Fruit fly (Drosophila melanogaster) whole organism, embryonic: ENCODE results near the gene RpL35A.
A peak's percentile ranks its signal among the peaks of the same experiment; 100 is the strongest.

Source experiments
- Blimp-1 ChIP-seq: fragments of 200-800 bp; sonication (Bioruptor generic); optimal IDR thresholded peaks from 3 replicates; lab custom pipeline; 2018; ENCODE audit warnings: missing biosample characterization, missing genetic modification characterization, mild to moderate bottlenecking, moderate library complexity, missing genetic modification reagents
- CG10267 ChIP-seq: fragments of 200-800 bp; sonication (Bioruptor generic); optimal IDR thresholded peaks from 2 replicates; lab custom pipeline; 2018; ENCODE audit warnings: missing biosample characterization, mild to moderate bottlenecking, missing genetic modification characterization, moderate library complexity
- CG11723 ChIP-seq: fragments of 200-800 bp; sonication (Bioruptor generic); optimal IDR thresholded peaks from 2 replicates; lab custom pipeline; 2017; ENCODE audit warnings: missing biosample characterization, mild to moderate bottlenecking, missing genetic modification characterization
- CG12071 ChIP-seq: fragments of 200-800 bp; sonication (Bioruptor generic); optimal IDR thresholded peaks from 3 replicates; lab custom pipeline; 2018; ENCODE audit warnings: missing biosample characterization, mild to moderate bottlenecking, missing genetic modification characterization
- CG12391 ChIP-seq: fragments of 200-800 bp; sonication (Bioruptor generic); optimal IDR thresholded peaks from 3 replicates; lab custom pipeline; 2018; ENCODE audit warnings: missing biosample characterization, mild to moderate bottlenecking, missing genetic modification characterization, moderate library complexity
- CG1602 ChIP-seq: fragments of 200-800 bp; sonication (Bioruptor generic); optimal IDR thresholded peaks from 3 replicates; lab custom pipeline; 2016; ENCODE audit warnings: missing biosample characterization, missing genetic modification characterization
- CG17612 ChIP-seq: fragments of 200-800 bp; sonication (Bioruptor generic); IDR thresholded peaks from 2 replicates; pipeline ENCODE4 v1.3.6; 2022; ENCODE audit warnings: missing biosample characterization, missing genetic modification characterization
- CG2199 ChIP-seq: fragments of 200-800 bp; sonication (Bioruptor generic); IDR thresholded peaks from 3 replicates; pipeline ENCODE4 v1.3.6; 2022; ENCODE audit warnings: missing biosample characterization, missing genetic modification characterization
- CG30431 ChIP-seq: fragments of 200-800 bp; sonication (Bioruptor generic); optimal IDR thresholded peaks from 2 replicates; lab custom pipeline; 2017; ENCODE audit warnings: missing biosample characterization, missing genetic modification characterization
- CG33557 ChIP-seq: fragments of 200-800 bp; sonication (Bioruptor generic); optimal IDR thresholded peaks from 2 replicates; lab custom pipeline; 2019; ENCODE audit warnings: missing biosample characterization, mild to moderate bottlenecking, missing genetic modification characterization, moderate library complexity
- CG4617 ChIP-seq: fragments of 200-800 bp; sonication (Bioruptor generic); optimal IDR thresholded peaks from 3 replicates; lab custom pipeline; 2016; ENCODE audit warnings: missing biosample characterization, missing genetic modification characterization, borderline replicate concordance
- CG4730 ChIP-seq: fragments of 200-800 bp; sonication (Bioruptor generic); IDR thresholded peaks from 2 replicates; pipeline ENCODE4 v1.3.6; 2022; ENCODE audit warnings: missing biosample characterization, missing genetic modification characterization
- CG7786 ChIP-seq: fragments of 200-800 bp; sonication (Bioruptor generic); optimal IDR thresholded peaks from 2 replicates; lab custom pipeline; 2016; ENCODE audit warnings: missing biosample characterization, missing genetic modification characterization
- CG7928 ChIP-seq: fragments of 200-800 bp; sonication (Bioruptor generic); optimal IDR thresholded peaks from 2 replicates; lab custom pipeline; 2017; ENCODE audit warnings: missing biosample characterization, mild to moderate bottlenecking, missing genetic modification characterization
- CG8924 ChIP-seq: fragments of 200-800 bp; optimal IDR thresholded peaks from 3 replicates; lab custom pipeline; 2019; ENCODE audit warnings: missing biosample characterization, mild to moderate bottlenecking, missing genetic modification characterization, moderate library complexity
- D ChIP-seq, 2 experiments: fragments of 200-800 bp in 1 of 2; fragments of >200 bp in 1 of 2; sonication (Bioruptor generic) in 1 of 2; optimal IDR thresholded peaks; 2 replicates in 1 of 2; 3 replicates in 1 of 2; lab custom pipeline; 2017; ENCODE audit warnings: mild to moderate bottlenecking in 1 of 2, missing biosample characterization in 1 of 2, missing genetic modification characterization in 1 of 2, missing genetic modification reagents in 1 of 2
- D19B ChIP-seq: fragments of 200-800 bp; sonication (Bioruptor generic); optimal IDR thresholded peaks from 2 replicates; lab custom pipeline; 2017; ENCODE audit warnings: missing biosample characterization, mild to moderate bottlenecking, missing genetic modification characterization
- E2f2 ChIP-seq: fragments of 200-800 bp; sonication (Bioruptor generic); IDR thresholded peaks from 2 replicates; pipeline ENCODE4 v1.3.6; 2022; ENCODE audit warnings: missing biosample characterization, missing genetic modification characterization
- Eip74EF ChIP-seq, 2 experiments: fragments of 200-800 bp in 1 of 2; fragments of >200 bp in 1 of 2; sonication (Bioruptor generic) in 1 of 2; optimal IDR thresholded peaks; 2 replicates each; lab custom pipeline; 2017 to 2019; ENCODE audit warnings: missing biosample characterization in 2 of 2, missing genetic modification characterization in 2 of 2, mild to moderate bottlenecking in 1 of 2, moderate library complexity in 1 of 2
- Hr3 ChIP-seq: fragments of 200-800 bp; sonication (Bioruptor generic); optimal IDR thresholded peaks from 3 replicates; lab custom pipeline; 2016; ENCODE audit warnings: missing biosample characterization, missing genetic modification characterization
- Max ChIP-seq: fragments of 200-800 bp; sonication (Bioruptor generic); optimal IDR thresholded peaks from 2 replicates; lab custom pipeline; 2016; ENCODE audit warnings: missing biosample characterization, mild to moderate bottlenecking, missing genetic modification characterization
- NC2β ChIP-seq: fragments of 200-800 bp; sonication (Bioruptor generic); optimal IDR thresholded peaks from 2 replicates; lab custom pipeline; 2016; ENCODE audit warnings: missing biosample characterization, missing genetic modification characterization
- Oli ChIP-seq: fragments of 200-800 bp; sonication (Bioruptor generic); optimal IDR thresholded peaks from 2 replicates; lab custom pipeline; 2018; ENCODE audit warnings: missing biosample characterization, mild to moderate bottlenecking, missing genetic modification characterization, moderate library complexity
- Opbp ChIP-seq: fragments of 200-800 bp; sonication (Bioruptor generic); IDR thresholded peaks from 3 replicates; pipeline ENCODE4 v1.3.6; 2022; ENCODE audit warnings: missing biosample characterization, missing genetic modification characterization; ENCODE audit not compliant: partially characterized antibody
- Sin3A ChIP-seq: fragments of >200 bp; optimal IDR thresholded peaks from 2 replicates; lab custom pipeline; 2018
- Taf1 ChIP-seq: fragments of 200-800 bp; sonication (Bioruptor generic); IDR thresholded peaks from 2 replicates; pipeline ENCODE4 v1.3.6; 2022; ENCODE audit warnings: missing biosample characterization, missing genetic modification characterization
- aop ChIP-seq: fragments of 200-800 bp; sonication (Bioruptor generic); IDR thresholded peaks from 2 replicates; pipeline ENCODE4 v1.3.6; 2022; ENCODE audit warnings: missing biosample characterization, missing genetic modification characterization
- ci ChIP-seq: fragments of 200-800 bp; sonication (Bioruptor generic); IDR thresholded peaks from 3 replicates; pipeline ENCODE4 v1.3.6; 2022; ENCODE audit warnings: missing biosample characterization, missing genetic modification characterization
- dysf ChIP-seq: fragments of 200-800 bp; sonication (Bioruptor generic); IDR thresholded peaks from 3 replicates; pipeline ENCODE4 v1.3.6; 2022; ENCODE audit warnings: missing biosample characterization, missing genetic modification characterization
- en ChIP-seq: fragments of 200-800 bp; sonication (Bioruptor generic); optimal IDR thresholded peaks from 2 replicates; lab custom pipeline; 2016; ENCODE audit warnings: missing biosample characterization, missing genetic modification characterization
- gfzf ChIP-seq: fragments of 200-800 bp; sonication (Bioruptor generic); optimal IDR thresholded peaks from 2 replicates; lab custom pipeline; 2016; ENCODE audit warnings: missing biosample characterization, mild to moderate bottlenecking, missing genetic modification characterization, moderate library complexity
- grn ChIP-seq: fragments of 200-800 bp; sonication (Bioruptor generic); optimal IDR thresholded peaks from 3 replicates; lab custom pipeline; 2017; ENCODE audit warnings: missing biosample characterization, missing genetic modification characterization
- hth ChIP-seq: fragments of >200 bp; optimal IDR thresholded peaks from 2 replicates; lab custom pipeline; 2017; ENCODE audit warnings: inconsistent platforms
- inv ChIP-seq: fragments of 200-800 bp; sonication (Bioruptor generic); IDR thresholded peaks from 2 replicates; pipeline ENCODE4 v1.3.6; 2022; ENCODE audit warnings: missing biosample characterization, missing genetic modification characterization; ENCODE audit not compliant: partially characterized antibody
- lilli ChIP-seq: fragments of 200-800 bp; sonication (Bioruptor generic); optimal IDR thresholded peaks from 3 replicates; lab custom pipeline; 2016; ENCODE audit warnings: missing biosample characterization, missing genetic modification characterization
- mam ChIP-seq: fragments of 200-800 bp; sonication (Bioruptor generic); optimal IDR thresholded peaks from 3 replicates; lab custom pipeline; 2016; ENCODE audit warnings: missing biosample characterization, missing genetic modification characterization
- nom ChIP-seq: fragments of 200-800 bp; sonication (Bioruptor generic); optimal IDR thresholded peaks from 2 replicates; lab custom pipeline; 2017; ENCODE audit warnings: missing biosample characterization, missing genetic modification characterization, mild to moderate bottlenecking, moderate library complexity, missing genetic modification reagents
- p53 ChIP-seq: fragments of 200-800 bp; sonication (Bioruptor generic); optimal IDR thresholded peaks from 2 replicates; lab custom pipeline; 2016; ENCODE audit warnings: missing biosample characterization, missing genetic modification characterization
- pnt ChIP-seq: fragments of 200-800 bp; sonication (Bioruptor generic); optimal IDR thresholded peaks from 3 replicates; lab custom pipeline; 2016; ENCODE audit warnings: missing biosample characterization, missing genetic modification characterization
- prd ChIP-seq, 3 experiments: fragments of >200 bp in 2 of 3; fragments of 200-800 bp in 1 of 3; sonication (Bioruptor generic) in 1 of 3; optimal IDR thresholded peaks in 2 of 3; IDR thresholded peaks in 1 of 3; 2 replicates in 2 of 3; 3 replicates in 1 of 3; pipeline versions ENCODE4 v1.3.6 to Lab custom; 2017 to 2022; ENCODE audit warnings: missing biosample characterization in 1 of 3, missing genetic modification characterization in 1 of 3
- pzg ChIP-seq: fragments of 200-800 bp; sonication (Bioruptor generic); optimal IDR thresholded peaks from 3 replicates; lab custom pipeline; 2018; ENCODE audit warnings: missing biosample characterization, mild to moderate bottlenecking, missing genetic modification characterization, moderate library complexity
- repo ChIP-seq: fragments of 200-800 bp; sonication (Bioruptor generic); optimal IDR thresholded peaks from 2 replicates; lab custom pipeline; 2016; ENCODE audit warnings: missing biosample characterization, missing genetic modification characterization
- rib ChIP-seq: fragments of 200-800 bp; sonication (Bioruptor generic); IDR thresholded peaks from 2 replicates; pipeline ENCODE4 v1.3.6; 2022; ENCODE audit warnings: missing biosample characterization, missing genetic modification characterization
- row ChIP-seq: fragments of 200-800 bp; sonication (Bioruptor generic); IDR thresholded peaks from 3 replicates; pipeline ENCODE4 v1.3.6; 2022; ENCODE audit warnings: missing biosample characterization, missing genetic modification characterization
- schlank ChIP-seq: fragments of 200-800 bp; sonication (Bioruptor generic); optimal IDR thresholded peaks from 2 replicates; lab custom pipeline; 2018; ENCODE audit warnings: missing biosample characterization, mild to moderate bottlenecking, missing genetic modification characterization
- scrt ChIP-seq: fragments of 200-800 bp; sonication (Bioruptor generic); optimal IDR thresholded peaks from 2 replicates; lab custom pipeline; 2018; ENCODE audit warnings: missing biosample characterization, mild to moderate bottlenecking, missing genetic modification characterization, moderate library complexity
- sens-2 ChIP-seq: fragments of 200-800 bp; sonication (Bioruptor generic); IDR thresholded peaks from 2 replicates; pipeline ENCODE4 v1.3.6; 2022; ENCODE audit warnings: missing biosample characterization, missing genetic modification characterization
- shn ChIP-seq: fragments of 200-800 bp; sonication (Bioruptor generic); optimal IDR thresholded peaks from 3 replicates; lab custom pipeline; 2016; ENCODE audit warnings: missing biosample characterization, missing genetic modification characterization
- trh ChIP-seq: fragments of 200-800 bp; sonication (Bioruptor generic); optimal IDR thresholded peaks from 2 replicates; lab custom pipeline; 2016; ENCODE audit warnings: missing biosample characterization, missing genetic modification characterization
- z ChIP-seq: fragments of 200-800 bp; sonication (Bioruptor generic); IDR thresholded peaks from 3 replicates; pipeline ENCODE4 v1.3.6; 2022; ENCODE audit warnings: missing biosample characterization, missing genetic modification characterization
- zen ChIP-seq: fragments of 200-800 bp; sonication (Bioruptor generic); optimal IDR thresholded peaks from 3 replicates; lab custom pipeline; 2018; ENCODE audit warnings: missing biosample characterization, mild to moderate bottlenecking, missing genetic modification characterization, moderate library complexity

The RpL35A gene

dm6 chr3R:5474551-5474950, 7.7 kb upstream of the RpL35A start, which contains the start of the genes CG45100, HDAC3 and Hcs (continued):
- TF ChIP-seq inv (GFP tag; lab: Robert Waterston, UW) (peak; percentile 91), CG7786 (GFP tag; lab: Kevin White, UChicago) (peak; percentile 69), E2f2 (GFP tag; lab: Robert Waterston, UW) (no peak), row (GFP tag; lab: Robert Waterston, UW) (peak; percentile 97), Hr3 (peak; percentile 47), repo (GFP tag; lab: Kevin White, UChicago) (peak; percentile 31), CG12071 (GFP tag; lab: Kevin White, UChicago) (no peak), grn (no peak), Oli (tag; lab: Kevin White, UChicago) (no peak), CG10267 (peak; percentile 72), D19B (GFP tag; lab: Kevin White, UChicago) (no peak), pnt (GFP tag; lab: Kevin White, UChicago) (peak; percentile 31), en (GFP tag; lab: Kevin White, UChicago) (no peak), rib (GFP tag; lab: Robert Waterston, UW) (0 out of 2 replicates have a peak, but pooled peaks have one; percentile 41), sens-2 (GFP tag; lab: Robert Waterston, UW) (no peak), CG8924 (no peak), CG2199 (GFP tag; lab: Robert Waterston, UW) (no peak), CG11723 (no peak), lilli (peak; percentile 74), D (optimal IDR thresholded peaks at IDR 0.05; lab: Kevin White, UChicago) (no peak), D (GFP tag; optimal IDR thresholded peaks at IDR 0.05; lab: Kevin White, UChicago) (no peak), zen (tag; lab: Kevin White, UChicago) (peak; percentile 73), Taf1 (GFP tag; lab: Robert Waterston, UW) (no peak), CG33557 (GFP tag; lab: Kevin White, UChicago) (peak; percentile 16), CG12391 (tag; lab: Kevin White, UChicago) (peak; percentile 58), shn (GFP tag; lab: Kevin White, UChicago) (peak; percentile 68), scrt (GFP tag; lab: Kevin White, UChicago) (no peak), CG1602 (GFP tag; lab: Kevin White, UChicago) (peak; percentile 2), CG4617 (GFP tag; lab: Kevin White, UChicago) (peak; percentile 64), schlank (tag; lab: Kevin White, UChicago) (no peak), hth (lab: Kevin White, UChicago) (no peak), CG4730 (GFP tag; lab: Robert Waterston, UW) (no peak), dysf (GFP tag; lab: Robert Waterston, UW) (no peak; the same call in 2 of the 3 replicates), Sin3A (lab: Kevin White, UChicago) (peak; percentile 89), z (GFP tag; lab: Robert Waterston, UW) (no peak), pzg (GFP tag; lab: Kevin White, UChicago) (peak; percentile 59), Opbp (peak; percentile 85), Blimp-1 (GFP tag; lab: Kevin White, UChicago) (no peak), CG30431 (GFP tag; lab: Kevin White, UChicago) (no peak), prd (optimal IDR thresholded peaks at IDR 0.05; lab: Kevin White, UChicago) (no peak), prd (GFP tag; IDR thresholded peaks at IDR 0.05; lab: Robert Waterston, UW) (peak; percentile 53; the same call in 2 of the 3 replicates), nom (GFP tag; lab: Kevin White, UChicago) (no peak), p53 (GFP tag; lab: Kevin White, UChicago) (peak; percentile 41), ci (GFP tag; lab: Robert Waterston, UW) (no peak), trh (GFP tag; lab: Kevin White, UChicago) (no peak), Eip74EF (GFP tag; optimal IDR thresholded peaks at IDR 0.05; lab: Kevin White, UChicago) (no peak), NC2β (GFP tag; lab: Kevin White, UChicago) (peak; percentile 28), CG17612 (GFP tag; lab: Robert Waterston, UW) (no peak), CG7928 (GFP tag; lab: Kevin White, UChicago) (no peak), mam (GFP tag; lab: Kevin White, UChicago) (peak; percentile 69), gfzf (GFP tag; lab: Kevin White, UChicago) (peak; percentile 49), Max (GFP tag; lab: Kevin White, UChicago) (peak; percentile 53), aop (GFP tag; lab: Robert Waterston, UW) (no peak)
